Fruit fly (Drosophila melanogaster): ENCODE results near the gene RpL22.

Gene RpL22

DNA sequence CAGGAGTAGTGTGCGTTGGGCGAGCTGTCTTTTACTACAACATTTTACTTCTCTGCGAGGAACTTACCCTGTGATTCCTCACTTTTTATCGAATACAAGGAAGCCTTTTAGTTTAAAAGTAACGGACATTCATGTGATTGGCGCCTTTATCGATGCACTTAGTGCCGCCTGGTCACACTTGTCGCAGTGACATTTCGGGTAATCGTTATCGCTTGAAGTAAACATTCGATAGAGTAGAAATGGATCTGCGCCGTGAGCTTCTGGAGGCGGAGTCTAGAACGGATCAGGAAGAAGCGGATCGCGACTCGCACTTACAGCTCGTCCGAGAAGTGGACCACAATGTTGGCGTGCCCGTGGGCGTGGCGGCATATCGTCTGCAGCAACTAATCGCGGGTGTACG lies 28.0 kb upstream of the RpL22 start, which contains the start of gene CG16989 (continued):
- TF ChIP-seq Tbp (GFP tag; optimal IDR thresholded peaks at IDR 0.05) (no peak), hb (GFP tag; IDR thresholded peaks at IDR 0.05; ENCODE audit: partially characterized antibody) (peak; percentile 39; the same call in 1 of the 3 replicates), gfzf (GFP tag; optimal IDR thresholded peaks at IDR 0.05) (peak; percentile 65), hbn (GFP tag; IDR thresholded peaks at IDR 0.05; ENCODE audit: partially characterized antibody) (peak; percentile 22; the same call in 1 of the 2 replicates), CoRest (tag; optimal IDR thresholded peaks at IDR 0.05) (no peak), CG16813 (GFP tag; IDR thresholded peaks at IDR 0.05; ENCODE audit: partially characterized antibody) (peak; percentile 58; the same call in 2 of the 3 replicates), ato (GFP tag; IDR thresholded peaks at IDR 0.05; ENCODE audit: partially characterized antibody) (no peak), sisA (GFP tag; IDR thresholded peaks at IDR 0.05) (no peak), CG3995 (GFP tag; optimal IDR thresholded peaks at IDR 0.05) (peak; percentile 11), bbx (GFP tag; IDR thresholded peaks at IDR 0.05; ENCODE audit: partially characterized antibody) (peak; percentile 59), tna (GFP tag; IDR thresholded peaks at IDR 0.05; ENCODE audit: partially characterized antibody) (0 out of 2 replicates have a peak, but pooled peaks have one; percentile 34), MESR4 (GFP tag; optimal IDR thresholded peaks at IDR 0.05) (peak; percentile 75), Myb (GFP tag; optimal IDR thresholded peaks at IDR 0.05) (peak; percentile 98), phol (tag; optimal IDR thresholded peaks at IDR 0.05) (peak; percentile 17), trem (tag; optimal IDR thresholded peaks at IDR 0.05) (peak; percentile 52), sens-2 (GFP tag; IDR thresholded peaks at IDR 0.05) (no peak), CG14710 (tag; optimal IDR thresholded peaks at IDR 0.05) (peak; percentile 31), Med (GFP tag) (peak; percentile 34), HmgZ (tag; optimal IDR thresholded peaks at IDR 0.05) (peak; percentile 35)

DNA sequence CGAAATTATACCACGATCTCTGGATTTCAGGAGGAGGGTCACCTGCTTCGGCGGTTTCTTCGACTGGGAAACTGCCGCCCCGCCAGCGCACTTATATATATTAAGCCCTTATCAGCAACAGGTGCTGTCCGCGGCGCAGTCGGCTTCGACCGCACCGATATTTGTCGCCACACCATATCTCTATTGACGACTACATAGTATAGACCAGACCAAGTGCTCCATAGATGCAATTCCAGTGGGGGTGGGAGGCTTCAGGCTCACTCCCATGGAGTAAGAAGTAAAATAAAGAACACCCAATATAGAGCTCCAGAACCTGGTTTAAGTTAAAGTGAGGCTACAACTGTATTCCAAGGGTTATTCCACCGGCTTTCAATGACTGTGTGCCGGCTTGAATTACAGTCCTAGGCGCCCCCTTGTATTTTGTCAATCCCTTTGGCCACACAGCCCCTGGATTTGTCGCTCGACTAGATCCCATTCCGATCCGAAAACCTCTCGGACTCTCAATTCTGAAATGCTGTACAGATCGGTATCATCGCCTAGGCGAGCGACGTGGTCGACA lies 25.2 kb upstream of the RpL22 start, which contains the start of gene CG13360:
TSS of gene CG13360 (minus strand) at position 51 of the 559 bp plus-strand sequence.
- TF ChIP-seq fd102C (GFP tag; optimal IDR thresholded peaks at IDR 0.05) (no peak), D (optimal IDR thresholded peaks at IDR 0.05) (no peak), D (GFP tag; optimal IDR thresholded peaks at IDR 0.05) (no peak), CrebB (tag; optimal IDR thresholded peaks at IDR 0.05) (no peak), tx (GFP tag; optimal IDR thresholded peaks at IDR 0.05) (no peak), aop (GFP tag; IDR thresholded peaks at IDR 0.05) (no peak), CG12104 (GFP tag; optimal IDR thresholded peaks at IDR 0.05) (no peak), fd64A (GFP tag; optimal IDR thresholded peaks at IDR 0.05) (no peak), mld (GFP tag; IDR thresholded peaks at IDR 0.05; ENCODE audit: partially characterized antibody) (no peak), B-H2 (GFP tag; optimal IDR thresholded peaks at IDR 0.05) (no peak)

DNA sequence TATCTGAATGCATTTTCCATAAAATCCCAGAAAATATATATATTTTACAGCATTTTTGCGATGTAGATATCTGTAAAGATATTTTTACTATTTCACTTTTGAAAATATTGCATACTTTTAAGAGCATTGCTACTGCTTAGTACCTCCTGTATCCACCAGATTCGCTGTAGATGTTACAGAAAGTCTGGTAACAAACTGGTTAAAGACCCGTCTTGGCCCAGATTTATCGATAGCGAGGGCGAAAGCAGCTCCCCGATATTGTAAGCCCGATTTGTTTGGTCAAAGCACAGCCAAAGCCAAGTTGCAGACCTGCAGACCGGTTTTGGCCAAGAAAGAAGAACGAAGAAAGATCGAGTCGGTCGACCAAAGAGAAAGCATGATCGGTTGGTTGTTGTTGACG lies 19.5 kb upstream of the RpL22 start, which contains the start of gene tw:
TSS of gene tw (plus strand) at position 291 of the 400 bp plus-strand sequence.
- TF ChIP-seq CG12391 (tag; optimal IDR thresholded peaks at IDR 0.05) (no peak), Myb (GFP tag; optimal IDR thresholded peaks at IDR 0.05) (no peak), Dll (GFP tag; IDR thresholded peaks at IDR 0.05; ENCODE audit: partially characterized antibody) (no peak), CG2116 (GFP tag; optimal IDR thresholded peaks at IDR 0.05) (peak; percentile 88), toy (GFP tag; IDR thresholded peaks at IDR 0.05) (no peak), Tbp (GFP tag; optimal IDR thresholded peaks at IDR 0.05) (no peak), CG18011 (GFP tag; optimal IDR thresholded peaks at IDR 0.05) (no peak), CG11504 (tag; optimal IDR thresholded peaks at IDR 0.05) (no peak), chm (GFP tag; IDR thresholded peaks at IDR 0.05) (no peak), CG8281 (tag; optimal IDR thresholded peaks at IDR 0.05) (no peak), CG15479 (GFP tag; optimal IDR thresholded peaks at IDR 0.05) (no peak), CG2889 (GFP tag; IDR thresholded peaks at IDR 0.05) (no peak), Bgb (GFP tag; IDR thresholded peaks at IDR 0.05; ENCODE audit: partially characterized antibody) (peak; percentile 58; the same call in 1 of the 2 replicates), CG17912 (GFP tag; optimal IDR thresholded peaks at IDR 0.05) (no peak), tio (GFP tag; optimal IDR thresholded peaks at IDR 0.05) (no peak), BEAF-32 (GFP tag; optimal IDR thresholded peaks at IDR 0.05) (peak; percentile 52), stc (GFP tag; IDR thresholded peaks at IDR 0.05) (no peak), CG13624 (GFP tag; optimal IDR thresholded peaks at IDR 0.05) (no peak), scrt (GFP tag; optimal IDR thresholded peaks at IDR 0.05) (no peak), Vsx1 (GFP tag; optimal IDR thresholded peaks at IDR 0.05) (no peak)
